Worm (Caenorhabditis elegans) whole organism, L2 larva: Measurements from ENCODE around the gene egl-3.

Experiments used
- ceh-82 ChIP-seq: fragments of 150-350 bp; optimal IDR thresholded peaks from 2 replicates; lab custom pipeline; 2014; ENCODE audit warnings: missing biosample characterization, missing genetic modification characterization
- nhr-77 ChIP-seq: fragments of 150-350 bp; optimal IDR thresholded peaks from 2 replicates; lab custom pipeline; 2014; ENCODE audit warnings: missing biosample characterization, missing genetic modification characterization
- zag-1 ChIP-seq: fragments of 150-350 bp; optimal IDR thresholded peaks from 2 replicates; lab custom pipeline; 2014; ENCODE audit warnings: missing biosample characterization, missing genetic modification characterization

ce11 chrV:10120898-10121297 is 52.7 kb downstream of the egl-3 start, which contains the start of gene srxa-18:
- TF ChIP-seq zag-1 (no peak), nhr-77 (tag; lab: Kevin White, UChicago) (no peak), ceh-82 (no peak)
